Worm (Caenorhabditis elegans) whole organism, mixed stage, embryonic: ENCODE data around the gene fbxa-182.
A peak's percentile ranks its signal among the peaks of the same experiment; 100 is the strongest.

Experiments
- M03D4.4 ChIP-seq: sonication (generic microtip); optimal IDR thresholded peaks from 2 replicates; lab custom pipeline; 2017; ENCODE audit warnings: mild to moderate bottlenecking, missing genetic modification characterization, missing compliant biosample characterization
- bed-3 ChIP-seq: fragments of 200-800 bp; sonication (Bioruptor generic); optimal IDR thresholded peaks from 3 replicates; lab custom pipeline; 2018; ENCODE audit warnings: mild to moderate bottlenecking, missing genetic modification characterization, moderate library complexity, missing compliant biosample characterization
- blmp-1 ChIP-seq: fragments of 150-350 bp; optimal IDR thresholded peaks from 2 replicates; lab custom pipeline; 2014; ENCODE audit warnings: missing biosample characterization, missing genetic modification characterization
- ceh-39 ChIP-seq: fragments of 150-350 bp; optimal IDR thresholded peaks from 2 replicates; lab custom pipeline; 2014; ENCODE audit warnings: missing biosample characterization, missing genetic modification characterization
- ceh-43 ChIP-seq: fragments of 200-800 bp; sonication (Bioruptor generic); optimal IDR thresholded peaks from 2 replicates; lab custom pipeline; 2018; ENCODE audit warnings: mild to moderate bottlenecking, missing genetic modification characterization, moderate library complexity, missing compliant biosample characterization
- ces-1 ChIP-seq: fragments of 150-350 bp; optimal IDR thresholded peaks from 2 replicates; lab custom pipeline; 2014; ENCODE audit warnings: missing biosample characterization, missing genetic modification reagents, missing genetic modification characterization
- cnd-1 ChIP-seq: fragments of 200-800 bp; sonication (Bioruptor generic); optimal IDR thresholded peaks from 2 replicates; lab custom pipeline; 2018; ENCODE audit warnings: mild to moderate bottlenecking, missing genetic modification characterization, missing compliant biosample characterization
- drap-1 ChIP-seq: fragments of 200-800 bp; sonication (Bioruptor generic); optimal IDR thresholded peaks from 3 replicates; lab custom pipeline; 2018; ENCODE audit warnings: mild to moderate bottlenecking, missing genetic modification characterization, missing compliant biosample characterization
- elt-1 ChIP-seq: sonication (generic microtip); optimal IDR thresholded peaks from 2 replicates; lab custom pipeline; 2017; ENCODE audit warnings: missing genetic modification characterization, mild to moderate bottlenecking, missing compliant biosample characterization, antibody characterized with exemption, moderate library complexity, borderline replicate concordance; ENCODE audit not compliant: insufficient read depth
- flh-1 ChIP-seq: fragments of 200-800 bp; sonication (Bioruptor generic); optimal IDR thresholded peaks from 2 replicates; lab custom pipeline; 2018; ENCODE audit warnings: mild to moderate bottlenecking, missing genetic modification characterization, moderate library complexity, missing compliant biosample characterization
- ham-2 ChIP-seq: fragments of 200-800 bp; sonication (Bioruptor generic); optimal IDR thresholded peaks from 2 replicates; lab custom pipeline; 2018; ENCODE audit warnings: mild to moderate bottlenecking, missing genetic modification characterization, missing compliant biosample characterization
- lin-32 ChIP-seq: fragments of 200-800 bp; sonication (Bioruptor generic); optimal IDR thresholded peaks from 2 replicates; lab custom pipeline; 2018; ENCODE audit warnings: mild to moderate bottlenecking, missing genetic modification characterization, missing compliant biosample characterization
- lsy-2 ChIP-seq: fragments of 150-350 bp; optimal IDR thresholded peaks from 2 replicates; lab custom pipeline; 2014; ENCODE audit warnings: missing biosample characterization, missing genetic modification characterization
- mab-5 ChIP-seq: fragments of 150-350 bp; optimal IDR thresholded peaks from 2 replicates; lab custom pipeline; 2014; ENCODE audit warnings: missing biosample characterization, missing genetic modification characterization
- mls-2 ChIP-seq: sonication (generic microtip); optimal IDR thresholded peaks from 2 replicates; lab custom pipeline; 2016; ENCODE audit warnings: mild to moderate bottlenecking, missing genetic modification characterization, moderate library complexity, missing compliant biosample characterization
- nhr-2 ChIP-seq: fragments of 150-350 bp; optimal IDR thresholded peaks from 2 replicates; lab custom pipeline; 2014; ENCODE audit warnings: missing biosample characterization, missing genetic modification characterization
- nhr-28 ChIP-seq: fragments of 150-350 bp; optimal IDR thresholded peaks from 2 replicates; lab custom pipeline; 2014; ENCODE audit warnings: missing biosample characterization, missing genetic modification characterization
- nhr-76 ChIP-seq: sonication (generic microtip); optimal IDR thresholded peaks from 2 replicates; lab custom pipeline; 2017; ENCODE audit warnings: missing biosample characterization, missing genetic modification characterization
- pha-4 ChIP-seq: fragments of 150-350 bp; optimal IDR thresholded peaks from 2 replicates; lab custom pipeline; 2018; ENCODE audit warnings: missing biosample characterization, missing genetic modification reagents, missing genetic modification characterization
- sem-2 ChIP-seq: fragments of 200-800 bp; sonication (Bioruptor generic); optimal IDR thresholded peaks from 2 replicates; lab custom pipeline; 2018; ENCODE audit warnings: mild to moderate bottlenecking, missing genetic modification characterization, missing compliant biosample characterization
- tbx-8 ChIP-seq: fragments of 200-800 bp; sonication (Bioruptor generic); optimal IDR thresholded peaks from 2 replicates; lab custom pipeline; 2018; ENCODE audit warnings: mild to moderate bottlenecking, missing genetic modification characterization, moderate library complexity, missing compliant biosample characterization
- unc-120 ChIP-seq: sonication (generic microtip); optimal IDR thresholded peaks from 2 replicates; lab custom pipeline; 2017; ENCODE audit warnings: missing genetic modification characterization, missing compliant biosample characterization; ENCODE audit not compliant: poor library complexity, severe bottlenecking
- unc-39 ChIP-seq: fragments of 150-350 bp; optimal IDR thresholded peaks from 2 replicates; lab custom pipeline; 2014; ENCODE audit warnings: missing biosample characterization, missing genetic modification characterization
- unc-62 ChIP-seq: fragments of 150-350 bp; optimal IDR thresholded peaks from 2 replicates; lab custom pipeline; 2014; ENCODE audit warnings: missing biosample characterization, missing genetic modification reagents, missing genetic modification characterization
- zip-8 ChIP-seq: fragments of 150-350 bp; optimal IDR thresholded peaks from 2 replicates; lab custom pipeline; 2014; ENCODE audit warnings: missing biosample characterization, missing genetic modification characterization
- ztf-11 ChIP-seq: fragments of 150-350 bp; optimal IDR thresholded peaks from 2 replicates; lab custom pipeline; 2014; ENCODE audit warnings: missing biosample characterization, missing genetic modification characterization

fbxa-182 gene

ce11 chrII:2385495-2385894 lies 27.1 kb downstream of the fbxa-182 start, which contains the start of gene F16G10.9:
Gene F16G10.9, minus strand, starts transcription at chrII:2385595.
- TF ChIP-seq mab-5 (tag; lab: Kevin White, UChicago) (no peak), lin-32 (GFP tag; lab: Kevin White, UChicago) (no peak), ces-1 (GFP tag; lab: Kevin White, UChicago) (no peak), nhr-28 (tag; lab: Kevin White, UChicago) (no peak), unc-62 (GFP tag; lab: Kevin White, UChicago) (no peak), unc-39 (tag; lab: Kevin White, UChicago) (no peak), nhr-2 (tag; lab: Kevin White, UChicago) (no peak), nhr-76 (tag; lab: Kevin White, UChicago) (no peak), ztf-11 (tag; lab: Kevin White, UChicago) (no peak), ham-2 (GFP tag; lab: Kevin White, UChicago) (no peak)

ce11 chrII:2383334-2383733 lies 29.2 kb downstream of the fbxa-182 start, which contains the start of gene F16G10.8:
Gene F16G10.8, minus strand, starts transcription at chrII:2383434.
- TF ChIP-seq pha-4 (tag; lab: Kevin White, UChicago) (no peak), tbx-8 (GFP tag; lab: Kevin White, UChicago) (no peak), drap-1 (GFP tag; lab: Kevin White, UChicago) (no peak), blmp-1 (tag; lab: Kevin White, UChicago) (no peak), unc-120 (tag; lab: Kevin White, UChicago) (no peak), elt-1 (no peak)

- TF ChIP-seq flh-1 (GFP tag; lab: Kevin White, UChicago), result no peak
- TF ChIP-seq blmp-1 (tag; lab: Kevin White, UChicago), result no peak
- TF ChIP-seq ceh-43 (GFP tag; lab: Kevin White, UChicago), result no peak
- TF ChIP-seq nhr-76 (tag; lab: Kevin White, UChicago), result no peak
- no peak for TF ChIP-seq zip-8 (tag; lab: Kevin White, UChicago)
- peak; percentile 29 for TF ChIP-seq lsy-2 (tag; lab: Kevin White, UChicago)
- TF ChIP-seq mab-5 (tag; lab: Kevin White, UChicago), result no peak
- TF ChIP-seq elt-1, result no peak
- TF ChIP-seq drap-1 (GFP tag; lab: Kevin White, UChicago), result no peak
- TF ChIP-seq, all 35 proteins: peak for 1
These were observed 32.4 kb downstream of the fbxa-182 start, which contains the start of gene F16G10.7 for ce11 chrII:2380174-2380573. Gene F16G10.7, minus strand, starts transcription at chrII:2380274.

ce11 chrII:2379673-2380072 lies 32.9 kb downstream of the fbxa-182 start:
- no peak for TF ChIP-seq ceh-39 (tag; lab: Kevin White, UChicago)
- no peak for TF ChIP-seq mab-5 (tag; lab: Kevin White, UChicago)
- no peak for TF ChIP-seq zip-8 (tag; lab: Kevin White, UChicago)
- no peak for TF ChIP-seq flh-1 (GFP tag; lab: Kevin White, UChicago)

ce11 chrII:2378465-2379009 lies 34.0 kb downstream of the fbxa-182 start:
- TF ChIP-seq sem-2 (GFP tag; lab: Kevin White, UChicago) (no peak), unc-120 (tag; lab: Kevin White, UChicago) (no peak), bed-3 (GFP tag; lab: Kevin White, UChicago) (no peak), pha-4 (tag; lab: Kevin White, UChicago) (no peak), blmp-1 (tag; lab: Kevin White, UChicago) (no peak), unc-62 (GFP tag; lab: Kevin White, UChicago) (no peak), drap-1 (GFP tag; lab: Kevin White, UChicago) (no peak), cnd-1 (tag; lab: Kevin White, UChicago) (no peak), nhr-2 (tag; lab: Kevin White, UChicago) (no peak), lin-32 (GFP tag; lab: Kevin White, UChicago) (no peak), ham-2 (GFP tag; lab: Kevin White, UChicago) (no peak), M03D4.4 (tag; lab: Kevin White, UChicago) (no peak)

ce11 chrII:2377751-2378150 lies 34.8 kb downstream of the fbxa-182 start, which contains the start of gene F16G10.6:
Gene F16G10.6, minus strand, starts transcription at chrII:2377851.
- TF ChIP-seq mls-2 (tag; lab: Kevin White, UChicago) (no peak), ceh-39 (tag; lab: Kevin White, UChicago) (no peak), ztf-11 (tag; lab: Kevin White, UChicago) (no peak)
